Fruit fly (Drosophila melanogaster): ENCODE data around the gene Hpf1.

Gene Hpf1

dm6 chr3R:5742278-5743196 lies 49.1 kb upstream of the Hpf1 start, which contains the start of the genes Sym and Madm (continued):
- TF ChIP-seq wek (GFP tag; optimal IDR thresholded peaks at IDR 0.05) = no peak
- TF ChIP-seq CG10565 (GFP tag; optimal IDR thresholded peaks at IDR 0.05) = no peak
- TF ChIP-seq lmd (GFP tag; IDR thresholded peaks at IDR 0.05) = peak; percentile 24; the same call in 1 of the 2 replicates
- TF ChIP-seq ken (GFP tag; IDR thresholded peaks at IDR 0.05) = no peak
- TF ChIP-seq CG32532 (GFP tag; IDR thresholded peaks at IDR 0.05) = no peak
- peak; percentile 13 for TF ChIP-seq CG9437 (GFP tag; optimal IDR thresholded peaks at IDR 0.05)
- TF ChIP-seq CG8924 (tag; optimal IDR thresholded peaks at IDR 0.05) = peak; percentile 44
- peak; percentile 99 for TF ChIP-seq crol (GFP tag; IDR thresholded peaks at IDR 0.05)
- no peak for TF ChIP-seq CG8281 (tag; optimal IDR thresholded peaks at IDR 0.05)
- TF ChIP-seq CG4404 (GFP tag; IDR thresholded peaks at IDR 0.05) = no peak
- TF ChIP-seq hbn (GFP tag; IDR thresholded peaks at IDR 0.05; ENCODE audit: partially characterized antibody) = peak; percentile 69
- no peak for TF ChIP-seq C15 (GFP tag; IDR thresholded peaks at IDR 0.05)
- no peak for TF ChIP-seq jing (GFP tag; optimal IDR thresholded peaks at IDR 0.05)
- TF ChIP-seq Dip3 (GFP tag; optimal IDR thresholded peaks at IDR 0.05) = peak; percentile 43
- TF ChIP-seq CG4707 (GFP tag; optimal IDR thresholded peaks at IDR 0.05) = no peak
- TF ChIP-seq cg (GFP tag; optimal IDR thresholded peaks at IDR 0.05) = peak; percentile 86
- TF ChIP-seq Hey (tag; optimal IDR thresholded peaks at IDR 0.05) = no peak
- peak; percentile 32 for TF ChIP-seq her (GFP tag; optimal IDR thresholded peaks at IDR 0.05)
- no peak for TF ChIP-seq CG3065 (GFP tag; optimal IDR thresholded peaks at IDR 0.05)
- TF ChIP-seq CG31224 (GFP tag; IDR thresholded peaks at IDR 0.05) = no peak
- TF ChIP-seq CG2116 (GFP tag; optimal IDR thresholded peaks at IDR 0.05) = peak; percentile 95
- peak in 1 of 3 experiments; percentile 40 for TF ChIP-seq lola (GFP tag; optimal IDR thresholded peaks at IDR 0.05)
- TF ChIP-seq gfzf (GFP tag; optimal IDR thresholded peaks at IDR 0.05) = peak; percentile 78
- TF ChIP-seq NK7.1 (GFP tag; optimal IDR thresholded peaks at IDR 0.05) = no peak
- no peak for TF ChIP-seq yki (optimal IDR thresholded peaks at IDR 0.05)
- TF ChIP-seq CG8290 (GFP tag; optimal IDR thresholded peaks at IDR 0.05) = no peak
- TF ChIP-seq CG8290 (tag; optimal IDR thresholded peaks at IDR 0.05) = no peak
- TF ChIP-seq Dp (GFP tag; optimal IDR thresholded peaks at IDR 0.05) = peak; percentile 29
- no peak for TF ChIP-seq CG2202 (tag; optimal IDR thresholded peaks at IDR 0.05)
- TF ChIP-seq CG31388 (GFP tag; optimal IDR thresholded peaks at IDR 0.05) = no peak
- TF ChIP-seq tgo (GFP tag; IDR thresholded peaks at IDR 0.05) = 0 out of 3 replicates have a peak, but pooled peaks have one; percentile 44
- TF ChIP-seq E2f1 (GFP tag; IDR thresholded peaks at IDR 0.05) = no peak
- TF ChIP-seq ac (GFP tag; optimal IDR thresholded peaks at IDR 0.05) = no peak
- peak; percentile 40 for TF ChIP-seq Chrac-16 (GFP tag; optimal IDR thresholded peaks at IDR 0.05)
- TF ChIP-seq CG2875 (GFP tag; optimal IDR thresholded peaks at IDR 0.05) = no peak
- no peak for TF ChIP-seq CG30431 (GFP tag; optimal IDR thresholded peaks at IDR 0.05)
- TF ChIP-seq row (GFP tag; IDR thresholded peaks at IDR 0.05) = peak; percentile 82
- TF ChIP-seq BtbVII (GFP tag; optimal IDR thresholded peaks at IDR 0.05) = no peak
- no peak for TF ChIP-seq CG6765 (GFP tag; optimal IDR thresholded peaks at IDR 0.05)
- peak; percentile 55 for TF ChIP-seq Hsf (GFP tag; optimal IDR thresholded peaks at IDR 0.05)
- TF ChIP-seq CG4360 (GFP tag; IDR thresholded peaks at IDR 0.05) = no peak
- TF ChIP-seq sens (GFP tag) = peak; percentile 94
- no peak for TF ChIP-seq Fer1 (GFP tag; optimal IDR thresholded peaks at IDR 0.05)
- TF ChIP-seq CG14860 (GFP tag; IDR thresholded peaks at IDR 0.05; ENCODE audit: partially characterized antibody) = peak; percentile 90; the same call in 2 of the 3 replicates
- TF ChIP-seq bigmax (GFP tag; optimal IDR thresholded peaks at IDR 0.05) = no peak
- TF ChIP-seq ham (GFP tag; IDR thresholded peaks at IDR 0.05) = no peak
- peak; percentile 14; the same call in 1 of the 3 replicates for TF ChIP-seq Aef1 (GFP tag; IDR thresholded peaks at IDR 0.05)
- peak; percentile 22 for TF ChIP-seq CG10654 (GFP tag; optimal IDR thresholded peaks at IDR 0.05)
- no peak for TF ChIP-seq Oli (tag; optimal IDR thresholded peaks at IDR 0.05)
- peak; percentile 74 for TF ChIP-seq nerfin-2 (GFP tag; IDR thresholded peaks at IDR 0.05; ENCODE audit: partially characterized antibody)

All from whole organism, embryonic.